Worm (Caenorhabditis elegans) whole organism, late embryonic: ENCODE data around the gene Y62E10A.3.

Experiments used
- ama-1 ChIP-seq: fragments of 150-350 bp; optimal IDR thresholded peaks from 2 replicates; lab custom pipeline; 2014
- gmeb-2 ChIP-seq: sonication (generic microtip); optimal IDR thresholded peaks from 2 replicates; lab custom pipeline; 2016; ENCODE audit warnings: missing genetic modification characterization, inconsistent platforms, missing compliant biosample characterization
- tbx-2 ChIP-seq: sonication (generic microtip); optimal IDR thresholded peaks from 2 replicates; lab custom pipeline; 2016; ENCODE audit warnings: missing genetic modification characterization, missing compliant biosample characterization

- TF ChIP-seq tbx-2 (tag; lab: Kevin White, UChicago) (no peak), gmeb-2 (no peak), ama-1 (no peak)
These were observed 11.5 kb downstream of the Y62E10A.3 start, which contains the start of gene W02A2.12 for ce11 chrIV:13348592-13348991.
